Fruit fly (Drosophila melanogaster) whole organism, pupa: ENCODE data around the gene SP.

Experiments
- CG10348 ChIP-seq: fragments of 200-800 bp; sonication (Bioruptor generic); IDR thresholded peaks from 2 replicates; pipeline ENCODE4 v1.3.6; 2022; ENCODE audit warnings: missing biosample characterization, missing genetic modification characterization
- CG12605 ChIP-seq: fragments of 200-800 bp; sonication (Bioruptor generic); IDR thresholded peaks from 2 replicates; pipeline ENCODE4 v1.3.6; 2022; ENCODE audit warnings: missing biosample characterization, missing genetic modification characterization
- CG13204 ChIP-seq: fragments of 200-800 bp; sonication (Bioruptor generic); optimal IDR thresholded peaks from 2 replicates; lab custom pipeline; 2018; ENCODE audit warnings: missing biosample characterization, mild to moderate bottlenecking, missing genetic modification characterization, moderate library complexity
- CG14655 ChIP-seq: fragments of 200-800 bp; sonication (Bioruptor generic); optimal IDR thresholded peaks from 3 replicates; lab custom pipeline; 2017; ENCODE audit warnings: mild to moderate bottlenecking, missing biosample characterization, missing genetic modification reagents, missing genetic modification characterization
- CG15710 ChIP-seq: fragments of 200-800 bp; sonication (Bioruptor generic); optimal IDR thresholded peaks from 2 replicates; lab custom pipeline; 2018; ENCODE audit warnings: missing biosample characterization, mild to moderate bottlenecking, missing genetic modification characterization, moderate library complexity
- CG17806 ChIP-seq: fragments of 200-800 bp; sonication (Bioruptor generic); optimal IDR thresholded peaks from 2 replicates; lab custom pipeline; 2018; ENCODE audit warnings: missing biosample characterization, mild to moderate bottlenecking, missing genetic modification characterization, moderate library complexity
- CG32121 ChIP-seq: fragments of 200-800 bp; sonication (Bioruptor generic); IDR thresholded peaks from 2 replicates; pipeline ENCODE4 v1.3.6; 2022; ENCODE audit warnings: missing biosample characterization, missing genetic modification characterization
- CG4496 ChIP-seq: fragments of 200-800 bp; sonication (Bioruptor generic); IDR thresholded peaks from 3 replicates; pipeline ENCODE4 v1.3.6; 2022; ENCODE audit warnings: missing biosample characterization, missing genetic modification characterization
- CG8159 ChIP-seq: fragments of 200-800 bp; sonication (Bioruptor generic); optimal IDR thresholded peaks from 3 replicates; lab custom pipeline; 2018; ENCODE audit warnings: missing biosample characterization, mild to moderate bottlenecking, missing genetic modification characterization, moderate library complexity
- CG8301 ChIP-seq: fragments of 200-800 bp; sonication (Bioruptor generic); optimal IDR thresholded peaks from 2 replicates; lab custom pipeline; 2018; ENCODE audit warnings: missing biosample characterization, mild to moderate bottlenecking, missing genetic modification characterization
- CG9948 ChIP-seq: fragments of 200-800 bp; sonication (Bioruptor generic); optimal IDR thresholded peaks from 2 replicates; lab custom pipeline; 2018; ENCODE audit warnings: missing biosample characterization, mild to moderate bottlenecking, missing genetic modification characterization, moderate library complexity
- D1 ChIP-seq: fragments of 200-800 bp; sonication (Bioruptor generic); optimal IDR thresholded peaks from 2 replicates; lab custom pipeline; 2018; ENCODE audit warnings: missing biosample characterization, mild to moderate bottlenecking, missing genetic modification characterization, moderate library complexity
- EcR ChIP-seq: fragments of 200-800 bp; sonication (Bioruptor generic); optimal IDR thresholded peaks from 3 replicates; lab custom pipeline; 2019; ENCODE audit warnings: missing biosample characterization, missing genetic modification characterization, mild to moderate bottlenecking, moderate library complexity, missing genetic modification reagents
- Ets98B ChIP-seq: fragments of 200-800 bp; sonication (Bioruptor generic); IDR thresholded peaks from 2 replicates; pipeline ENCODE4 v1.3.6; 2022; ENCODE audit warnings: missing biosample characterization, missing genetic modification characterization
- Pif1A ChIP-seq: fragments of 200-800 bp; sonication (Bioruptor generic); optimal IDR thresholded peaks from 3 replicates; lab custom pipeline; 2016; ENCODE audit warnings: missing biosample characterization, missing genetic modification characterization
- Pif1B ChIP-seq: fragments of 200-800 bp; sonication (Bioruptor generic); optimal IDR thresholded peaks from 3 replicates; lab custom pipeline; 2016; ENCODE audit warnings: missing biosample characterization, missing genetic modification characterization
- Snoo ChIP-seq: fragments of 200-800 bp; sonication (Bioruptor generic); optimal IDR thresholded peaks from 3 replicates; lab custom pipeline; 2017; ENCODE audit warnings: missing biosample characterization, mild to moderate bottlenecking, missing genetic modification characterization, inconsistent platforms
- fd96Ca ChIP-seq: fragments of 200-800 bp; sonication (Bioruptor generic); IDR thresholded peaks from 3 replicates; pipeline ENCODE4 v1.3.6; 2022; ENCODE audit warnings: missing biosample characterization, missing genetic modification characterization
- gl ChIP-seq: fragments of 200-800 bp; sonication (Bioruptor generic); optimal IDR thresholded peaks from 2 replicates; lab custom pipeline; 2018; ENCODE audit warnings: missing biosample characterization, mild to moderate bottlenecking, missing genetic modification characterization
- rn ChIP-seq: fragments of 200-800 bp; sonication (Bioruptor generic); IDR thresholded peaks from 2 replicates; pipeline ENCODE4 v1.3.6; 2022; ENCODE audit warnings: missing biosample characterization, missing genetic modification characterization

SP gene

DNA sequence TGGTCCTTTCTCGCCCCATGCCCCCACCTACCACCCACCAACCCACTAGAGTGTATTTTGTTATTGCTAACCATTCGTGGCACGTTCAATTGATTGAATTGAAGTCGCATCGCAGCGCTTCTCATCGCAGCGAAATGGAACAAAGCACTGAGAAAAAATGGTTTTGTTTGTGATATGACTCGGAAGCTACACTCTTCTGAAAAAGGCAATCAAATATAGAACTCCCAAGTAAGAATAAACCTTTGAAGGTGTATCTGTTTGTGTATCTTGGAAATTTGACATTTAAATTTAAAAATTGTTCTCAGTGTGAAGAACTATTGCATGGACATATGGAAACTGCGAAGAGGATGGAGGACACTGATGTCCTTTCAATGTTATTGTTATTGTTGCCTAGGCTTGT is 5.8 kb upstream of the SP start:
- no peak for TF ChIP-seq CG15710 (tag; lab: Kevin White, UChicago)
- no peak for TF ChIP-seq CG8159 (tag; lab: Kevin White, UChicago)
- TF ChIP-seq CG9948 = no peak

DNA sequence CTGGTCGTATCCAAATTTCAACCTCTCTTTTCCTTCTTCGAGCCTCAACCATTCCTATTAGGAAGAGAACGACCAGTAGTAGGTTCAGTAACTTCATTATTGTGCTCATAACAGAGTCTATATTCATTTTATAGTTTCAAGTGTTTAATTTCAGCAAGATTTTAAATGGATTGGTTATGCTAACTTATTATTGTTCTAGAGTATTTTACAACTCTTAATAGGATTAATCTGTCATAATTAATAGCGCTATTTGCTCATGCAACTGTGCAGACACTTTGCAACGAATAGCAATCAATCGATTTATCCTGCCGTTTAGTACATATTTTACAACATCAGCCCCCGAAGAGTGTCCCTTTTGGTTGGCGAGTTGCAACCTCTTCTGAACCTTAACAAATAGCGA is 4.7 kb upstream of the SP start, which contains the start of gene Sfp70A4:
Sfp70A4 (minus strand) TSS at position 101 of the 400 bp plus-strand sequence.
- TF ChIP-seq CG8301 (tag; lab: Kevin White, UChicago) (no peak), Pif1A (GFP tag; lab: Kevin White, UChicago) (no peak), Ets98B (GFP tag; lab: Robert Waterston, UW) (no peak), CG14655 (no peak), CG17806 (tag; lab: Kevin White, UChicago) (no peak), gl (tag; lab: Kevin White, UChicago) (no peak), fd96Ca (no peak), CG8159 (tag; lab: Kevin White, UChicago) (no peak), CG10348 (no peak), CG9948 (no peak), CG4496 (GFP tag; lab: Robert Waterston, UW) (no peak)

DNA sequence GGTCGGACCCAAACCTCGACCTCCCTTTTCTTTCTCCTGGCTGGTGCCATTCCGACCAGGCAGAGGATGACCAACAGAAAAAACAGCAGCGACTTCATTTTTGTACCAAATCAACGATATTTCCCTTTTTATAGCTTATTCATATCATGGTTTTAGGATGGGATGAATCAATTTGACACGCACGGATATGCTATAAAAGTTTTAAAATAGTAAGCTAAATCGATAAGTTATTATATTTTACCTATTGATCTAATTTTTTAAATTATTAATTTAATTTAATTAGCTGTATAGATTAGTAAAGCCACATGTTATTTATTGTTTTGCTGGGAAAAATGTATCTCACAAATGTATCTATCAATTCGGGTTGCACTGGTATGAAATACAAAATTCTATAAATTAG is 2.5 kb upstream of the SP start, which contains the start of gene CG42481:
CG42481 (minus strand) TSS at position 101 of the 400 bp plus-strand sequence.
- TF ChIP-seq CG14655 (no peak), CG15710 (tag; lab: Kevin White, UChicago) (no peak), CG13204 (GFP tag; lab: Kevin White, UChicago) (no peak), D1 (tag; lab: Kevin White, UChicago) (no peak), Pif1B (GFP tag; lab: Kevin White, UChicago) (no peak), EcR (GFP tag; lab: Kevin White, UChicago) (no peak), rn (GFP tag; lab: Robert Waterston, UW) (no peak), CG8301 (tag; lab: Kevin White, UChicago) (no peak), CG32121 (GFP tag; lab: Robert Waterston, UW) (no peak), gl (tag; lab: Kevin White, UChicago) (no peak), Snoo (no peak), Ets98B (GFP tag; lab: Robert Waterston, UW) (no peak), CG4496 (GFP tag; lab: Robert Waterston, UW) (no peak), CG10348 (no peak), CG12605 (GFP tag; lab: Robert Waterston, UW) (no peak)

DNA sequence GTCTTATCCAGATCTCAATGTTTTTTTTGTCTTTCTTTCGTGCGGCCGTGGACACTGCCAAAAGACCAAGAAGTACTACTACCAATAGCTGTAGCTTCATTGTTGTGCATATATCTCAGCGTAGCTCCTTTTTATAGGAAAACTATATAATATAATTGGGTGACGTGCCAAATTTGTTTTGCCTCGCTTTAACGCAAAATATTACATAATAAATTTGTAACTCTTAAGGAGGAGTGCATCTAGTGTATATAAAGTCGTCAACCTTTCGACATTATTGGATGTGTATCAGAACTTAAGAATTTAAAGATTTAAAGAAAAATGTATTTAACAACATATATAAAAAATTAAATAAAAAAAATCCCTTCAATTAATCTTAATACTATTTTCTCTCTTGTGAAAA is 1.4 kb upstream of the SP start, which contains the start of gene CG43147:
CG43147 (minus strand) TSS at position 101 of the 400 bp plus-strand sequence.
- TF ChIP-seq CG8159 (tag; lab: Kevin White, UChicago) (no peak), fd96Ca (no peak), CG17806 (tag; lab: Kevin White, UChicago) (no peak), Ets98B (GFP tag; lab: Robert Waterston, UW) (no peak), D1 (tag; lab: Kevin White, UChicago) (no peak), CG14655 (no peak), CG10348 (no peak)

DNA sequence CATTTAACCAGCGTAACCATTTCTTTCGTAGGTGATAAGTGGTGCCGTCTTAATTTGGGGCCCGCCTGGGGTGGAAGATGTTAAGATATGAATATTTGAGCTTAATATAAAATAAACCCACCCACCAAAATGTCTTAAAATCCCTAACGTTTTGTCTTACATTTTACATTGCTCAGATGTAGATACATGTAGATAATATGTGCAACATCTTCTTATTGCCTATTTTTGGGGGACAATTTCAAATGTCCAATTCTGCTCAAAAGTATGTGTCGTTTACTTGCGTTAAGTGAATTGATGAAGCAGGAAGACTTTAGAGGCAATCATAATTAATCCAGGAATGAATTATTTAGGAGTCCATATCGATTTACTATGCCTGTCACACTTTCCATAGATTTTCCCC is 352 bp downstream of the SP start:
- no peak for TF ChIP-seq CG32121 (GFP tag; lab: Robert Waterston, UW)
- peak; percentile 36 for TF ChIP-seq D1 (tag; lab: Kevin White, UChicago)

DNA sequence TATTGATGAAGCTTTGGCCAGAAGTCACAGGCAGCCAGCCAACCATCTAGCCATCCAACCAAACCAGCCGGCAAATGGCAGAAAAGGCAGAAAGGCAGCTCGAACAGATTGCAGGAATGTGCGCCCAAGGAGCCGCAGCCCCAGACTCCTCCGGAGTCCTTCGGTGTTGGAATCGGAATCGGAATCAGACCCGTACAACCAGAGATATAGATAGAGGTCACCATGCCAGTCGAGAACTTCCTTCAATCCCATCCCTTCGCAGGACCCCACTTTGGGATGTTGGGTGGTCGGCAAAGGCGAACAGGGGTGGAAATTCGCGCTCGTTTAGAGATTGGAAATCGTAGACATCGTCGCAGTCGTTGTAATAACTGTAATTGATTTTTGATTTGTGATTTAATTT is 10.8 kb downstream of the SP start:
- TF ChIP-seq CG9948 (no peak), rn (GFP tag; lab: Robert Waterston, UW) (no peak), fd96Ca (no peak), Pif1B (GFP tag; lab: Kevin White, UChicago) (no peak), gl (tag; lab: Kevin White, UChicago) (no peak), D1 (tag; lab: Kevin White, UChicago) (no peak), CG15710 (tag; lab: Kevin White, UChicago) (no peak)

DNA sequence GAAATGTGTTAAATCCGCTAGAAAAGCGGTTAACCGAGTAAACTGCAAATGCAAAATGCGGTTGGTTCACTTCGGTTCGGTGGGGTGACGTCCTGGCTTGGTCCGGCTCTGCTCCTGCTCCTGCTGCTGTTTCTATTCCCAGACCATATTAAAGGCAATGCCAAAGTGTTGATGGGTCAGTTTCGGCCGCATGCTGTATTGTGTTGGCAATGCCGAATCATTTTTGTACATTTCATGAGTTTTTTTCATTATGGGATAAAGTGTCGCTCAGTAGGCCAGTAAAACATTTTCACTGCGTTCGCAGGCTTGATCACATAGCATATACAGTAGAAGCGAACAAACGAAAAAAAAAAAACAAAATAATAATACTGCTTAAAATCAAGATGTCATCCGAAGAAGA is 27.4 kb downstream of the SP start, which contains the start of gene CG14113:
CG14113 (plus strand) TSS at position 301 of the 400 bp plus-strand sequence.
- TF ChIP-seq CG13204 (GFP tag; lab: Kevin White, UChicago) (no peak), CG15710 (tag; lab: Kevin White, UChicago) (no peak), gl (tag; lab: Kevin White, UChicago) (no peak), CG32121 (GFP tag; lab: Robert Waterston, UW) (no peak), Pif1A (GFP tag; lab: Kevin White, UChicago) (no peak), Ets98B (GFP tag; lab: Robert Waterston, UW) (no peak), CG10348 (no peak), Pif1B (GFP tag; lab: Kevin White, UChicago) (no peak), Snoo (no peak), D1 (tag; lab: Kevin White, UChicago) (no peak), CG8301 (tag; lab: Kevin White, UChicago) (no peak), EcR (GFP tag; lab: Kevin White, UChicago) (no peak), CG17806 (tag; lab: Kevin White, UChicago) (no peak)
- TF ChIP-seq, all 21 proteins: peak for 0
